Fruit fly (Drosophila melanogaster): ENCODE results near the gene epsilonCOP.
A peak's percentile ranks its signal among the peaks of the same experiment; 100 is the strongest.

epsilonCOP gene

dm6 chr2L:6481310-6481738 lies 7.6 kb upstream of the epsilonCOP start (continued):
- TF ChIP-seq dan (GFP tag; IDR thresholded peaks at IDR 0.05) (no peak), D19B (GFP tag; optimal IDR thresholded peaks at IDR 0.05) (no peak)

dm6 chr2L:6490783-6491249 lies 1.9 kb downstream of the epsilonCOP start, which contains the start of the genes Phf5a and CG31638:
Phf5a (minus strand) TSS chr2L:6490843.
CG31638 (plus strand) TSS chr2L:6491061.
- TF ChIP-seq Asciz (GFP tag; optimal IDR thresholded peaks at IDR 0.05) (peak; percentile 90), dm (GFP tag; optimal IDR thresholded peaks at IDR 0.05) (peak; percentile 54), phol (tag; optimal IDR thresholded peaks at IDR 0.05) (peak; percentile 98), CG5245 (GFP tag; optimal IDR thresholded peaks at IDR 0.05) (peak; percentile 39), CG6683 (GFP tag; optimal IDR thresholded peaks at IDR 0.05) (peak; percentile 84), Ets97D (GFP tag; optimal IDR thresholded peaks at IDR 0.05) (peak; percentile 35), hkb (optimal IDR thresholded peaks at IDR 0.05) (no peak), hkb (GFP tag; IDR thresholded peaks at IDR 0.05) (peak; percentile 73), nau (GFP tag; optimal IDR thresholded peaks at IDR 0.05) (no peak), so (GFP tag; IDR thresholded peaks at IDR 0.05) (peak; percentile 87; the same call in 2 of the 3 replicates), CG2120 (GFP tag; optimal IDR thresholded peaks at IDR 0.05) (peak; percentile 93), MESR4 (GFP tag; optimal IDR thresholded peaks at IDR 0.05) (peak; percentile 54), CG2712 (tag; optimal IDR thresholded peaks at IDR 0.05) (peak; percentile 98), fd3F (GFP tag; optimal IDR thresholded peaks at IDR 0.05) (peak; percentile 59), CG32772 (GFP tag; IDR thresholded peaks at IDR 0.05) (peak; percentile 98), jigr1 (GFP tag; IDR thresholded peaks at IDR 0.05) (peak; percentile 93), CG9932 (GFP tag; IDR thresholded peaks at IDR 0.05) (peak; percentile 85), peb (GFP tag; IDR thresholded peaks at IDR 0.05) (peak; percentile 94), maf-S (GFP tag; optimal IDR thresholded peaks at IDR 0.05) (peak; percentile 61), pb (GFP tag; optimal IDR thresholded peaks at IDR 0.05) (no peak), CG9876 (GFP tag; optimal IDR thresholded peaks at IDR 0.05) (peak; percentile 28), TFAM (GFP tag; optimal IDR thresholded peaks at IDR 0.05) (peak; percentile 69), Fer2 (tag; optimal IDR thresholded peaks at IDR 0.05) (peak; percentile 95), CG13123 (GFP tag; optimal IDR thresholded peaks at IDR 0.05) (peak; percentile 79), scrt (GFP tag; optimal IDR thresholded peaks at IDR 0.05) (peak; percentile 88), BtbVII (GFP tag; optimal IDR thresholded peaks at IDR 0.05) (peak; percentile 87), run (tag; optimal IDR thresholded peaks at IDR 0.05) (peak; percentile 87), CG14667 (GFP tag; IDR thresholded peaks at IDR 0.05) (peak; percentile 97), tio (GFP tag; optimal IDR thresholded peaks at IDR 0.05) (no peak), Bdp1 (GFP tag; optimal IDR thresholded peaks at IDR 0.05) (peak; percentile 85), gro (GFP tag; optimal IDR thresholded peaks at IDR 0.05) (no peak), CG12659 (GFP tag; optimal IDR thresholded peaks at IDR 0.05) (peak; percentile 94), Spps (tag; optimal IDR thresholded peaks at IDR 0.05) (peak; percentile 95), CG12769 (tag; optimal IDR thresholded peaks at IDR 0.05) (no peak), CG13775 (GFP tag; optimal IDR thresholded peaks at IDR 0.05) (peak; percentile 88), kah (GFP tag; optimal IDR thresholded peaks at IDR 0.05) (peak; percentile 78), CG6689 (GFP tag; IDR thresholded peaks at IDR 0.05) (peak; percentile 97), sqz (GFP tag; optimal IDR thresholded peaks at IDR 0.05) (peak; percentile 83), CG7987 (GFP tag; optimal IDR thresholded peaks at IDR 0.05) (peak; percentile 85), CG8089 (GFP tag; optimal IDR thresholded peaks at IDR 0.05) (peak; percentile 72), bsh (GFP tag; optimal IDR thresholded peaks at IDR 0.05) (peak; percentile 50 to 68), Adf1 (GFP tag; IDR thresholded peaks at IDR 0.05) (peak; percentile 66), Meics (GFP tag; optimal IDR thresholded peaks at IDR 0.05) (peak; percentile 96), cato (GFP tag; optimal IDR thresholded peaks at IDR 0.05; ENCODE audit: borderline replicate concordance) (peak; percentile 95), nerfin-1 (tag; optimal IDR thresholded peaks at IDR 0.05) (peak; percentile 91), CG15514 (GFP tag; optimal IDR thresholded peaks at IDR 0.05) (peak; percentile 87), ase (GFP tag; IDR thresholded peaks at IDR 0.05) (peak; percentile 97)

Data from whole organism, embryonic.